Fruit fly (Drosophila melanogaster) whole organism, embryonic: Measurements from ENCODE around the gene Spn28Dc.

ENCODE experiments used
- Ada2b ChIP-seq: fragments of 200-800 bp; sonication (Bioruptor generic); IDR thresholded peaks from 2 replicates; pipeline ENCODE4 v1.3.6; 2022; ENCODE audit warnings: missing biosample characterization, missing genetic modification characterization
- Atf6 ChIP-seq: fragments of 200-800 bp; sonication (Bioruptor generic); IDR thresholded peaks from 2 replicates; pipeline ENCODE4 v1.3.6; 2022; ENCODE audit warnings: missing biosample characterization, missing genetic modification characterization
- CG11504 ChIP-seq: fragments of 200-800 bp; sonication (Bioruptor generic); optimal IDR thresholded peaks from 3 replicates; lab custom pipeline; 2019; ENCODE audit warnings: missing biosample characterization, mild to moderate bottlenecking, missing genetic modification characterization, moderate library complexity
- CG11695 ChIP-seq: fragments of 200-800 bp; sonication (Bioruptor generic); IDR thresholded peaks from 3 replicates; pipeline ENCODE4 v1.3.6; 2022; ENCODE audit warnings: missing biosample characterization, missing genetic modification characterization
- CG12071 ChIP-seq: fragments of 200-800 bp; sonication (Bioruptor generic); optimal IDR thresholded peaks from 3 replicates; lab custom pipeline; 2018; ENCODE audit warnings: missing biosample characterization, mild to moderate bottlenecking, missing genetic modification characterization
- CG12391 ChIP-seq: fragments of 200-800 bp; sonication (Bioruptor generic); optimal IDR thresholded peaks from 3 replicates; lab custom pipeline; 2018; ENCODE audit warnings: missing biosample characterization, mild to moderate bottlenecking, missing genetic modification characterization, moderate library complexity
- CG12659 ChIP-seq: fragments of 200-800 bp; sonication (Bioruptor generic); optimal IDR thresholded peaks from 3 replicates; lab custom pipeline; 2017; ENCODE audit warnings: mild to moderate bottlenecking, missing biosample characterization, missing genetic modification reagents, missing genetic modification characterization
- CG12744 ChIP-seq: fragments of 200-800 bp; sonication (Bioruptor generic); optimal IDR thresholded peaks from 2 replicates; lab custom pipeline; 2016; ENCODE audit warnings: missing biosample characterization, missing genetic modification characterization
- CG13123 ChIP-seq: fragments of 200-800 bp; sonication (Bioruptor generic); optimal IDR thresholded peaks from 2 replicates; lab custom pipeline; 2016; ENCODE audit warnings: missing biosample characterization, missing genetic modification characterization
- CG13424 ChIP-seq: fragments of 200-800 bp; sonication (Bioruptor generic); optimal IDR thresholded peaks from 2 replicates; lab custom pipeline; 2019; ENCODE audit warnings: missing biosample characterization, mild to moderate bottlenecking, missing genetic modification characterization, moderate library complexity
- CG14965 ChIP-seq: fragments of 200-800 bp; sonication (Bioruptor generic); optimal IDR thresholded peaks from 2 replicates; lab custom pipeline; 2016; ENCODE audit warnings: missing biosample characterization, missing genetic modification characterization, borderline replicate concordance
- CG15269 ChIP-seq: fragments of 200-800 bp; sonication (Bioruptor generic); optimal IDR thresholded peaks from 2 replicates; lab custom pipeline; 2018; ENCODE audit warnings: missing biosample characterization, mild to moderate bottlenecking, missing genetic modification characterization, moderate library complexity
- CG16815 ChIP-seq: fragments of 200-800 bp; sonication (Bioruptor generic); optimal IDR thresholded peaks from 3 replicates; lab custom pipeline; 2017; ENCODE audit warnings: missing biosample characterization, mild to moderate bottlenecking, missing genetic modification characterization
- CG17361 ChIP-seq: fragments of 200-800 bp; sonication (Bioruptor generic); IDR thresholded peaks from 3 replicates; pipeline ENCODE4 v1.3.6; 2022; ENCODE audit warnings: missing biosample characterization, missing genetic modification characterization
- CG17568 ChIP-seq: fragments of 200-800 bp; sonication (Bioruptor generic); optimal IDR thresholded peaks from 2 replicates; lab custom pipeline; 2018; ENCODE audit warnings: missing biosample characterization, mild to moderate bottlenecking, missing genetic modification characterization, moderate library complexity
- CG2120 ChIP-seq: fragments of 200-800 bp; sonication (Bioruptor generic); optimal IDR thresholded peaks from 3 replicates; lab custom pipeline; 2016; ENCODE audit warnings: missing biosample characterization, missing genetic modification characterization
- CG3065 ChIP-seq: fragments of 200-800 bp; sonication (Bioruptor generic); optimal IDR thresholded peaks from 2 replicates; lab custom pipeline; 2016; ENCODE audit warnings: missing biosample characterization, missing genetic modification characterization
- CG7372 ChIP-seq: fragments of 200-800 bp; sonication (Bioruptor generic); IDR thresholded peaks from 2 replicates; pipeline ENCODE4 v1.3.6; 2022; ENCODE audit warnings: missing biosample characterization, missing genetic modification characterization
- CG7987 ChIP-seq: fragments of 200-800 bp; sonication (Bioruptor generic); optimal IDR thresholded peaks from 2 replicates; lab custom pipeline; 2018; ENCODE audit warnings: missing biosample characterization, mild to moderate bottlenecking, missing genetic modification characterization, moderate library complexity
- CG8281 ChIP-seq: fragments of 200-800 bp; sonication (Bioruptor generic); optimal IDR thresholded peaks from 2 replicates; lab custom pipeline; 2018; ENCODE audit warnings: missing biosample characterization, mild to moderate bottlenecking, missing genetic modification characterization, moderate library complexity
- CG8290 ChIP-seq, 3 experiments: fragments of 200-800 bp; sonication (Bioruptor generic); optimal IDR thresholded peaks; 2 replicates each; lab custom pipeline; 2016 to 2019; ENCODE audit warnings: missing biosample characterization in 3 of 3, missing genetic modification characterization in 3 of 3, mild to moderate bottlenecking in 2 of 3, moderate library complexity in 1 of 3
- CoRest ChIP-seq: fragments of 200-800 bp; sonication (Bioruptor generic); optimal IDR thresholded peaks from 3 replicates; lab custom pipeline; 2018; ENCODE audit warnings: missing biosample characterization, mild to moderate bottlenecking, missing genetic modification characterization, moderate library complexity
- E2f2 ChIP-seq: fragments of 200-800 bp; sonication (Bioruptor generic); IDR thresholded peaks from 2 replicates; pipeline ENCODE4 v1.3.6; 2022; ENCODE audit warnings: missing biosample characterization, missing genetic modification characterization
- HLH4C ChIP-seq: fragments of 200-800 bp; sonication (Bioruptor generic); IDR thresholded peaks from 3 replicates; pipeline ENCODE4 v1.3.6; 2022; ENCODE audit warnings: missing biosample characterization, missing genetic modification characterization; ENCODE audit not compliant: partially characterized antibody
- Hand ChIP-seq: fragments of 200-800 bp; sonication (Bioruptor generic); optimal IDR thresholded peaks from 2 replicates; lab custom pipeline; 2017; ENCODE audit warnings: mild to moderate bottlenecking, missing biosample characterization, missing genetic modification reagents, missing genetic modification characterization
- HmgZ ChIP-seq: fragments of 200-800 bp; sonication (Bioruptor generic); optimal IDR thresholded peaks from 2 replicates; lab custom pipeline; 2018; ENCODE audit warnings: missing biosample characterization, mild to moderate bottlenecking, missing genetic modification characterization
- Lpt ChIP-seq: fragments of >200 bp; optimal IDR thresholded peaks from 2 replicates; lab custom pipeline; 2018; ENCODE audit warnings: missing biosample characterization, missing genetic modification characterization
- PHDP ChIP-seq: fragments of 200-800 bp; sonication (Bioruptor generic); optimal IDR thresholded peaks from 3 replicates; lab custom pipeline; 2018; ENCODE audit warnings: missing biosample characterization, mild to moderate bottlenecking, missing genetic modification characterization, moderate library complexity
- Rfx ChIP-seq: fragments of 200-800 bp; sonication (Bioruptor generic); IDR thresholded peaks from 2 replicates; pipeline ENCODE4 v1.3.6; 2022; ENCODE audit warnings: missing biosample characterization, missing genetic modification characterization
- Sox100B ChIP-seq: fragments of 200-800 bp; sonication (Bioruptor generic); optimal IDR thresholded peaks from 3 replicates; lab custom pipeline; 2018; ENCODE audit warnings: missing biosample characterization, mild to moderate bottlenecking, missing genetic modification characterization
- Xrp1 ChIP-seq: fragments of 200-800 bp; sonication (Bioruptor generic); IDR thresholded peaks from 2 replicates; pipeline ENCODE4 v1.3.6; 2022; ENCODE audit warnings: missing biosample characterization, missing genetic modification characterization
- amos ChIP-seq: fragments of 200-800 bp; sonication (Bioruptor generic); IDR thresholded peaks from 2 replicates; pipeline ENCODE4 v1.3.6; 2022; ENCODE audit warnings: missing biosample characterization, missing genetic modification characterization; ENCODE audit not compliant: partially characterized antibody
- aop ChIP-seq: fragments of 200-800 bp; sonication (Bioruptor generic); IDR thresholded peaks from 2 replicates; pipeline ENCODE4 v1.3.6; 2022; ENCODE audit warnings: missing biosample characterization, missing genetic modification characterization
- bsh ChIP-seq, 2 experiments: fragments of 200-800 bp; sonication (Bioruptor generic); optimal IDR thresholded peaks; 2 replicates each; lab custom pipeline; 2017 to 2018; ENCODE audit warnings: mild to moderate bottlenecking in 2 of 2, missing biosample characterization in 2 of 2, missing genetic modification characterization in 2 of 2, moderate library complexity in 1 of 2
- cas ChIP-seq: fragments of 200-800 bp; sonication (Bioruptor generic); IDR thresholded peaks from 2 replicates; pipeline ENCODE4 v1.3.6; 2022; ENCODE audit warnings: missing biosample characterization, missing genetic modification characterization
- chn ChIP-seq: fragments of 200-800 bp; sonication (Bioruptor generic); optimal IDR thresholded peaks from 2 replicates; lab custom pipeline; 2016; ENCODE audit warnings: missing biosample characterization, missing genetic modification characterization
- crc ChIP-seq: fragments of 200-800 bp; sonication (Bioruptor generic); optimal IDR thresholded peaks from 2 replicates; lab custom pipeline; 2016; ENCODE audit warnings: missing biosample characterization, missing genetic modification characterization
- crp ChIP-seq, 2 experiments: fragments of 200-800 bp; sonication (Bioruptor generic); optimal IDR thresholded peaks; 2 replicates in 1 of 2; 3 replicates in 1 of 2; lab custom pipeline; 2017; ENCODE audit warnings: missing biosample characterization in 2 of 2, missing genetic modification characterization in 2 of 2, mild to moderate bottlenecking in 1 of 2, moderate library complexity in 1 of 2
- dmrt99B ChIP-seq: fragments of 200-800 bp; sonication (Bioruptor generic); optimal IDR thresholded peaks from 2 replicates; lab custom pipeline; 2018; ENCODE audit warnings: missing biosample characterization, mild to moderate bottlenecking, missing genetic modification characterization, moderate library complexity
- eve ChIP-seq, 2 experiments: fragments of >200 bp; optimal IDR thresholded peaks; 2 replicates each; lab custom pipeline; 2017; ENCODE audit warnings: missing biosample characterization in 2 of 2, missing genetic modification characterization in 2 of 2
- eyg ChIP-seq: fragments of 200-800 bp; sonication (Bioruptor generic); optimal IDR thresholded peaks from 3 replicates; lab custom pipeline; 2016; ENCODE audit warnings: missing biosample characterization, missing genetic modification characterization
- gt ChIP-seq: fragments of 200-800 bp; sonication (Bioruptor generic); IDR thresholded peaks from 2 replicates; pipeline ENCODE4 v1.3.6; 2022; ENCODE audit warnings: missing biosample characterization, missing genetic modification characterization
- ken ChIP-seq: fragments of 200-800 bp; sonication (Bioruptor generic); IDR thresholded peaks from 3 replicates; pipeline ENCODE4 v1.3.6; 2022; ENCODE audit warnings: missing biosample characterization, missing genetic modification characterization
- lab ChIP-seq: fragments of 200-800 bp; sonication (Bioruptor generic); optimal IDR thresholded peaks from 3 replicates; lab custom pipeline; 2017; ENCODE audit warnings: missing biosample characterization, missing genetic modification characterization, mild to moderate bottlenecking, moderate library complexity, missing genetic modification reagents
- sim ChIP-seq: fragments of 200-800 bp; sonication (Bioruptor generic); IDR thresholded peaks from 2 replicates; pipeline ENCODE4 v1.3.6; 2022; ENCODE audit warnings: missing biosample characterization, missing genetic modification characterization
- sna ChIP-seq: fragments of 200-800 bp; sonication (Bioruptor generic); IDR thresholded peaks from 2 replicates; pipeline ENCODE4 v1.3.6; 2022; ENCODE audit warnings: missing biosample characterization, missing genetic modification characterization; ENCODE audit not compliant: partially characterized antibody
- sug ChIP-seq: fragments of 200-800 bp; optimal IDR thresholded peaks from 2 replicates; lab custom pipeline; 2019; ENCODE audit warnings: missing biosample characterization, mild to moderate bottlenecking, missing genetic modification characterization, moderate library complexity
- twi ChIP-seq: fragments of 200-800 bp; optimal IDR thresholded peaks from 2 replicates; lab custom pipeline; 2019; ENCODE audit warnings: missing biosample characterization, mild to moderate bottlenecking, missing genetic modification characterization, moderate library complexity
- unpg ChIP-seq: fragments of 200-800 bp; sonication (Bioruptor generic); optimal IDR thresholded peaks from 3 replicates; lab custom pipeline; 2018; ENCODE audit warnings: missing biosample characterization, mild to moderate bottlenecking, missing genetic modification characterization, moderate library complexity
- zfh1 ChIP-seq: fragments of 200-800 bp; sonication (Bioruptor generic); IDR thresholded peaks from 3 replicates; pipeline ENCODE4 v1.3.6; 2022; ENCODE audit warnings: missing biosample characterization, missing genetic modification characterization

Spn28Dc gene

DNA sequence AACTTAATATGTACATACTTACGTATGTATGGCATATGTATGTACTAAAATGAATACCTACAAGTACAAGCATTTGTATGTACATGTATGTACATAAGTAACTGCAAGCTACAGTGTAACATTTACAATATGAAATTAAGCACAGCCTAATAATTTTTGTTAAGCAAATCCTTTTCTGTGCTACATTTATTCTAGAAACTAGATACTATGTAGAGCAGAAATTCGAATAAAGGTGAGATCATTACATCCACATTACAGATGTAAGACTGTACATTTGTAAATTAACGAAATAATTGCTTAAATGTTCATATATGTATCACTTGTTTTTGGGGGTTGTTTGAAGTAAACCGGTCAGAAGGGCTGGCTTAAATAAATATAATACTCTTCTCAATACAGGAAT lies 15.1 kb downstream of the Spn28Dc start:
- TF ChIP-seq amos (GFP tag; lab: Robert Waterston, UW) = no peak
- TF ChIP-seq Ada2b (GFP tag; lab: Robert Waterston, UW) = peak; percentile 25; the same call in 1 of the 2 replicates
- TF ChIP-seq CG17361 = 0 out of 3 replicates have a peak, but pooled peaks have one; percentile 28
- TF ChIP-seq bsh (GFP tag; optimal IDR thresholded peaks at IDR 0.05; lab: Kevin White, UChicago) = peak in 1 of 2 experiments; percentile 35
- no peak for TF ChIP-seq gt (GFP tag; lab: Robert Waterston, UW)
- no peak for TF ChIP-seq sna (GFP tag; lab: Robert Waterston, UW)
- no peak for TF ChIP-seq CG8290 (GFP tag; optimal IDR thresholded peaks at IDR 0.05; lab: Kevin White, UChicago)
- peak in 1 of 2 experiments; percentile 11 for TF ChIP-seq CG8290 (tag; optimal IDR thresholded peaks at IDR 0.05; lab: Kevin White, UChicago)
- TF ChIP-seq Lpt (GFP tag; lab: Kevin White, UChicago) = no peak
- TF ChIP-seq ken (GFP tag; lab: Robert Waterston, UW) = no peak
- TF ChIP-seq CG11695 = peak; percentile 21; the same call in 1 of the 3 replicates
- TF ChIP-seq aop = no peak
- no peak for TF ChIP-seq CG12071 (GFP tag; lab: Kevin White, UChicago)
- no peak for TF ChIP-seq sim (GFP tag; lab: Robert Waterston, UW)
- TF ChIP-seq E2f2 = no peak
- no peak for TF ChIP-seq eyg (GFP tag; lab: Kevin White, UChicago)
- peak; percentile 58 for TF ChIP-seq CG15269 (tag; lab: Kevin White, UChicago)
- TF ChIP-seq HmgZ = no peak
- TF ChIP-seq CG16815 (GFP tag; lab: Kevin White, UChicago) = no peak
- TF ChIP-seq Sox100B (GFP tag; lab: Kevin White, UChicago) = no peak
- no peak for TF ChIP-seq cas (GFP tag; lab: Robert Waterston, UW)
- peak; percentile 43 for TF ChIP-seq CG11504 (tag; lab: Kevin White, UChicago)
- TF ChIP-seq Hand (GFP tag; lab: Kevin White, UChicago) = peak; percentile 7
- no peak for TF ChIP-seq CG8281 (tag; lab: Kevin White, UChicago)
- TF ChIP-seq unpg (GFP tag; lab: Kevin White, UChicago) = peak; percentile 2
- peak; percentile 17 for TF ChIP-seq lab (GFP tag; lab: Kevin White, UChicago)
- TF ChIP-seq crc = no peak
- peak; percentile 41 for TF ChIP-seq CG13424 (tag; lab: Kevin White, UChicago)
- TF ChIP-seq twi (tag; lab: Kevin White, UChicago) = no peak
- peak; percentile 18 for TF ChIP-seq dmrt99B (tag; lab: Kevin White, UChicago)
- no peak for TF ChIP-seq CG7372 (GFP tag; lab: Robert Waterston, UW)
- no peak for TF ChIP-seq Atf6 (GFP tag; lab: Robert Waterston, UW)
- TF ChIP-seq CG12744 = peak; percentile 13
- TF ChIP-seq CG13123 = no peak
- TF ChIP-seq zfh1 (GFP tag; lab: Robert Waterston, UW) = no peak
- peak; percentile 32 for TF ChIP-seq CG12391
- peak; percentile 12 for TF ChIP-seq CG17568 (GFP tag; lab: Kevin White, UChicago)
- peak; percentile 43; the same call in 1 of the 2 replicates for TF ChIP-seq Xrp1 (GFP tag; lab: Robert Waterston, UW)
- no peak for TF ChIP-seq CG7987 (GFP tag; lab: Kevin White, UChicago)
- no peak for TF ChIP-seq CG14965
- TF ChIP-seq chn (GFP tag; lab: Kevin White, UChicago) = no peak
- no peak for TF ChIP-seq CG3065 (GFP tag; lab: Kevin White, UChicago)
- TF ChIP-seq sug = no peak
- TF ChIP-seq PHDP (tag; lab: Kevin White, UChicago) = peak; percentile 36
- no peak for TF ChIP-seq crp (GFP tag; optimal IDR thresholded peaks at IDR 0.05; lab: Kevin White, UChicago)
- peak; percentile 10 for TF ChIP-seq CoRest
- no peak for TF ChIP-seq HLH4C
- peak in 1 of 2 experiments; percentile 22 for TF ChIP-seq eve (GFP tag; optimal IDR thresholded peaks at IDR 0.05; lab: Kevin White, UChicago)
- peak; percentile 49; the same call in 1 of the 2 replicates for TF ChIP-seq Rfx (GFP tag; lab: Robert Waterston, UW)
- TF ChIP-seq CG12659 (GFP tag; lab: Kevin White, UChicago) = peak; percentile 18
- TF ChIP-seq CG2120 (GFP tag; lab: Kevin White, UChicago) = peak; percentile 57
